Worm (Caenorhabditis elegans) whole organism, young adult: ENCODE data around the gene srab-12.
A peak's percentile ranks its signal among the peaks of the same experiment; 100 is the strongest.

Experiments
- B0019.2 ChIP-seq: fragments of 200-800 bp; sonication (Bioruptor generic); conservative IDR thresholded peaks from 2 replicates; pipeline ENCODE4 v1.3.6; 2022; ENCODE audit warnings: missing genetic modification reagents, missing genetic modification characterization, missing compliant biosample characterization
- B0035.1 ChIP-seq: sonication (generic microtip); optimal IDR thresholded peaks from 2 replicates; lab custom pipeline; 2016; ENCODE audit warnings: missing genetic modification characterization, mild to moderate bottlenecking, missing compliant biosample characterization, missing genotype, missing genetic modification reagents
- B0261.1 ChIP-seq: sonication (generic microtip); optimal IDR thresholded peaks from 2 replicates; lab custom pipeline; 2016; ENCODE audit warnings: mild to moderate bottlenecking, missing genetic modification characterization, moderate library complexity, missing compliant biosample characterization
- F23B12.7 ChIP-seq: sonication (generic microtip); optimal IDR thresholded peaks from 2 replicates; lab custom pipeline; 2017; ENCODE audit warnings: missing genetic modification characterization, mild to moderate bottlenecking, missing compliant biosample characterization, antibody characterized with exemption, moderate library complexity; ENCODE audit not compliant: insufficient read depth
- F33H1.4 ChIP-seq: fragments of 200-800 bp; sonication (Bioruptor generic); IDR thresholded peaks from 2 replicates; pipeline ENCODE4 v1.3.6; 2022; ENCODE audit warnings: missing genetic modification reagents, missing genetic modification characterization, missing compliant biosample characterization
- F37B4.10 ChIP-seq: fragments of 200-800 bp; sonication (Bioruptor generic); IDR thresholded peaks from 2 replicates; pipeline ENCODE4 v1.3.6; 2022; ENCODE audit warnings: missing genetic modification characterization, missing compliant biosample characterization
- F57A8.1 ChIP-seq: fragments of 200-800 bp; sonication (Bioruptor generic); optimal IDR thresholded peaks from 2 replicates; lab custom pipeline; 2018; ENCODE audit warnings: mild to moderate bottlenecking, missing genetic modification characterization, moderate library complexity, missing compliant biosample characterization
- K12H6.12 ChIP-seq: fragments of 200-800 bp; sonication (Bioruptor generic); optimal IDR thresholded peaks from 2 replicates; lab custom pipeline; 2018; ENCODE audit warnings: mild to moderate bottlenecking, missing genetic modification characterization, missing compliant biosample characterization
- T26A5.8 ChIP-seq: sonication (generic microtip); optimal IDR thresholded peaks from 2 replicates; lab custom pipeline; 2016; ENCODE audit warnings: missing genetic modification characterization, missing compliant biosample characterization
- Y53F4B.3 ChIP-seq: fragments of 200-800 bp; sonication (Bioruptor generic); IDR thresholded peaks from 2 replicates; pipeline ENCODE4 v1.3.6; 2022; ENCODE audit warnings: missing genetic modification reagents, missing genetic modification characterization, missing compliant biosample characterization
- ama-1 ChIP-seq, 3 experiments: fragments of 150-350 bp in 1 of 3; sonication (generic microtip) in 2 of 3; optimal IDR thresholded peaks; 2 replicates each; lab custom pipeline; 2014 to 2018; ENCODE audit warnings: missing biosample characterization in 2 of 3, missing genetic modification characterization in 2 of 3, missing genetic modification reagents in 2 of 3
- atf-7 ChIP-seq: sonication (generic microtip); optimal IDR thresholded peaks from 2 replicates; lab custom pipeline; 2017; ENCODE audit warnings: mild to moderate bottlenecking, missing genetic modification characterization, missing compliant biosample characterization
- attf-3 ChIP-seq: fragments of 200-800 bp; sonication (Bioruptor generic); conservative IDR thresholded peaks from 2 replicates; pipeline ENCODE4 v1.3.6; 2022; ENCODE audit warnings: missing genetic modification reagents, missing genetic modification characterization, missing compliant biosample characterization
- attf-5 ChIP-seq: fragments of 200-800 bp; sonication (Bioruptor generic); optimal IDR thresholded peaks from 2 replicates; lab custom pipeline; 2018; ENCODE audit warnings: mild to moderate bottlenecking, missing genetic modification characterization, missing compliant biosample characterization
- attf-6 ChIP-seq: fragments of 200-800 bp; sonication (Bioruptor generic); IDR thresholded peaks from 2 replicates; pipeline ENCODE4 v1.3.6; 2022; ENCODE audit warnings: missing genetic modification reagents, missing genetic modification characterization, missing compliant biosample characterization
- bed-1 ChIP-seq: fragments of 200-800 bp; sonication (Bioruptor generic); IDR thresholded peaks from 2 replicates; pipeline ENCODE4 v1.3.6; 2022; ENCODE audit warnings: missing genetic modification reagents, missing genetic modification characterization, missing compliant biosample characterization
- bed-2 ChIP-seq: fragments of 200-800 bp; sonication (Bioruptor generic); IDR thresholded peaks from 2 replicates; pipeline ENCODE4 v1.3.6; 2022; ENCODE audit warnings: missing genetic modification reagents, missing genetic modification characterization, missing compliant biosample characterization
- ccch-3 ChIP-seq: fragments of 200-800 bp; sonication (Bioruptor generic); optimal IDR thresholded peaks from 2 replicates; lab custom pipeline; 2018; ENCODE audit warnings: mild to moderate bottlenecking, missing genetic modification characterization, missing compliant biosample characterization
- ceh-91 ChIP-seq: fragments of 200-800 bp; sonication (Bioruptor generic); IDR thresholded peaks from 2 replicates; pipeline ENCODE4 v1.3.6; 2022; ENCODE audit warnings: missing genetic modification reagents, missing genetic modification characterization, missing compliant biosample characterization
- dox-1 ChIP-seq: fragments of 200-800 bp; sonication (Bioruptor generic); IDR thresholded peaks from 2 replicates; pipeline ENCODE4 v1.3.6; 2022; ENCODE audit warnings: missing genetic modification reagents, missing genetic modification characterization, missing compliant biosample characterization
- dpff-1 ChIP-seq: sonication (generic microtip); optimal IDR thresholded peaks from 2 replicates; lab custom pipeline; 2017; ENCODE audit warnings: mild to moderate bottlenecking, missing genetic modification characterization, missing compliant biosample characterization
- dpl-1 ChIP-seq: fragments of 150-350 bp; optimal IDR thresholded peaks from 2 replicates; lab custom pipeline; 2014; ENCODE audit warnings: missing biosample characterization, missing genetic modification reagents, missing genetic modification characterization
- egrh-3 ChIP-seq: fragments of 200-800 bp; sonication (Bioruptor generic); IDR thresholded peaks from 2 replicates; pipeline ENCODE4 v1.3.6; 2022; ENCODE audit warnings: missing genetic modification reagents, missing genetic modification characterization, missing compliant biosample characterization
- ekl-4 ChIP-seq: fragments of 200-800 bp; sonication (Bioruptor generic); IDR thresholded peaks from 2 replicates; pipeline ENCODE4 v1.3.6; 2022; ENCODE audit warnings: missing genetic modification reagents, missing genetic modification characterization, missing compliant biosample characterization
- ets-4 ChIP-seq: fragments of 200-800 bp; sonication (Bioruptor generic); optimal IDR thresholded peaks from 2 replicates; lab custom pipeline; 2018; ENCODE audit warnings: mild to moderate bottlenecking, missing genetic modification characterization, missing compliant biosample characterization
- fkh-3 ChIP-seq: sonication (generic microtip); optimal IDR thresholded peaks from 2 replicates; lab custom pipeline; 2016; ENCODE audit warnings: mild to moderate bottlenecking, missing genetic modification characterization, missing compliant biosample characterization
- him-1 ChIP-seq: sonication (generic microtip); optimal IDR thresholded peaks from 2 replicates; lab custom pipeline; 2016; ENCODE audit warnings: missing genotype, missing genetic modification reagents, missing genetic modification characterization, missing compliant biosample characterization
- hlh-26 ChIP-seq: fragments of 200-800 bp; sonication (Bioruptor generic); conservative IDR thresholded peaks from 2 replicates; pipeline ENCODE4 v1.3.6; 2022; ENCODE audit warnings: missing genetic modification reagents, missing genetic modification characterization, missing compliant biosample characterization
- lsl-1 ChIP-seq: fragments of 200-800 bp; sonication (Bioruptor generic); optimal IDR thresholded peaks from 2 replicates; lab custom pipeline; 2018; ENCODE audit warnings: mild to moderate bottlenecking, missing genetic modification characterization, moderate library complexity, missing compliant biosample characterization
- madf-3 ChIP-seq: fragments of 200-800 bp; sonication (Bioruptor generic); IDR thresholded peaks from 2 replicates; pipeline ENCODE4 v1.3.6; 2022; ENCODE audit warnings: missing genetic modification reagents, missing genetic modification characterization, missing compliant biosample characterization
- nfyb-1 ChIP-seq: fragments of 200-800 bp; sonication (Bioruptor generic); IDR thresholded peaks from 2 replicates; pipeline ENCODE4 v1.3.6; 2022; ENCODE audit warnings: missing genetic modification reagents, missing genetic modification characterization, missing compliant biosample characterization
- nhr-120 ChIP-seq: fragments of 200-800 bp; sonication (Bioruptor generic); IDR thresholded peaks from 2 replicates; pipeline ENCODE4 v1.3.6; 2022; ENCODE audit warnings: missing genetic modification characterization, missing compliant biosample characterization
- nhr-90 ChIP-seq: sonication (generic microtip); optimal IDR thresholded peaks from 2 replicates; lab custom pipeline; 2016; ENCODE audit warnings: missing genotype, mild to moderate bottlenecking, missing genetic modification characterization, missing compliant biosample characterization
- pbrm-1 ChIP-seq: fragments of 200-800 bp; sonication (Bioruptor generic); IDR thresholded peaks from 2 replicates; pipeline ENCODE4 v1.3.6; 2022; ENCODE audit warnings: missing genetic modification reagents, missing genetic modification characterization, missing compliant biosample characterization
- rec-8 ChIP-seq, 2 experiments: sonication (generic microtip); optimal IDR thresholded peaks; 2 replicates each; lab custom pipeline; 2016; ENCODE audit warnings: mild to moderate bottlenecking in 2 of 2, missing genetic modification characterization in 2 of 2, missing genetic modification reagents in 2 of 2, missing genotype in 2 of 2, missing biosample characterization in 1 of 2, missing compliant biosample characterization in 1 of 2, moderate library complexity in 1 of 2
- sdz-38 ChIP-seq: sonication (generic microtip); optimal IDR thresholded peaks from 2 replicates; lab custom pipeline; 2016; ENCODE audit warnings: missing genotype, missing genetic modification characterization, missing compliant biosample characterization
- sea-2 ChIP-seq: fragments of 200-800 bp; sonication (Bioruptor generic); IDR thresholded peaks from 2 replicates; pipeline ENCODE4 v1.3.6; 2022; ENCODE audit warnings: missing genetic modification characterization, missing compliant biosample characterization
- snpc-1.3 ChIP-seq: sonication (generic microtip); optimal IDR thresholded peaks from 2 replicates; lab custom pipeline; 2017; ENCODE audit warnings: missing genetic modification characterization, mild to moderate bottlenecking, missing compliant biosample characterization, antibody characterized with exemption, moderate library complexity, missing genotype, missing genetic modification reagents; ENCODE audit not compliant: insufficient read depth
- tbp1 ChIP-seq: fragments of 200-800 bp; sonication (Bioruptor generic); optimal IDR thresholded peaks from 2 replicates; lab custom pipeline; 2018; ENCODE audit warnings: mild to moderate bottlenecking, missing genetic modification characterization, missing compliant biosample characterization
- xnd-1 ChIP-seq: sonication (generic microtip); optimal IDR thresholded peaks from 2 replicates; lab custom pipeline; 2016; ENCODE audit warnings: missing genotype, missing genetic modification reagents, missing genetic modification characterization, missing compliant biosample characterization
- zfh-2 ChIP-seq: fragments of 200-800 bp; sonication (Bioruptor generic); conservative IDR thresholded peaks from 2 replicates; pipeline ENCODE4 v1.3.6; 2022; ENCODE audit warnings: missing genetic modification reagents, missing genetic modification characterization, missing compliant biosample characterization
- ztf-22 ChIP-seq: fragments of 200-800 bp; sonication (Bioruptor generic); optimal IDR thresholded peaks from 2 replicates; lab custom pipeline; 2018; ENCODE audit warnings: mild to moderate bottlenecking, missing genetic modification characterization, moderate library complexity, missing compliant biosample characterization
- ztf-26 ChIP-seq: sonication (generic microtip); optimal IDR thresholded peaks from 2 replicates; lab custom pipeline; 2017; ENCODE audit warnings: missing genetic modification characterization, missing compliant biosample characterization

The srab-12 gene

ce11 chrV:17821805-17822204 is 38.4 kb upstream of the srab-12 start, which contains the start of gene srh-300:
Gene srh-300 (plus strand): TSS chrV:17822105.
- TF ChIP-seq sea-2 (no peak), attf-6 (GFP tag; lab: Robert Waterston, UW) (no peak), attf-3 (GFP tag; lab: Robert Waterston, UW) (no peak), xnd-1 (no peak), nfyb-1 (no peak), T26A5.8 (tag; lab: Kevin White, UChicago) (no peak), F33H1.4 (GFP tag; lab: Robert Waterston, UW) (no peak), B0261.1 (no peak), atf-7 (tag; lab: Kevin White, UChicago) (no peak), F23B12.7 (no peak), ceh-91 (GFP tag; lab: Robert Waterston, UW) (no peak), dpff-1 (tag; lab: Kevin White, UChicago) (no peak), nhr-90 (tag; lab: Kevin White, UChicago) (no peak), ztf-22 (GFP tag; lab: Kevin White, UChicago) (no peak), ets-4 (GFP tag; lab: Kevin White, UChicago) (no peak), sdz-38 (no peak), F57A8.1 (no peak), fkh-3 (tag; lab: Kevin White, UChicago) (no peak)

- TF ChIP-seq zfh-2 (peak; percentile 80), B0019.2 (no peak), attf-6 (GFP tag; lab: Robert Waterston, UW) (no peak), egrh-3 (GFP tag; lab: Robert Waterston, UW) (peak; percentile 45; the same call in 1 of the 2 replicates), pbrm-1 (GFP tag; lab: Robert Waterston, UW) (0 out of 2 replicates have a peak, but pooled peaks have one; percentile 33), tbp1 (no peak), B0261.1 (no peak), ama-1 (optimal IDR thresholded peaks at IDR 0.05; lab: Kevin White, UChicago) (no peak), ama-1 (GFP tag; optimal IDR thresholded peaks at IDR 0.05; lab: Kevin White, UChicago) (no peak), madf-3 (GFP tag; lab: Robert Waterston, UW) (no peak), nfyb-1 (no peak), ccch-3 (GFP tag; lab: Kevin White, UChicago) (no peak), him-1 (tag; lab: Kevin White, UChicago) (no peak), snpc-1.3 (tag; lab: Kevin White, UChicago) (no peak), ztf-26 (tag; lab: Kevin White, UChicago) (no peak), attf-5 (no peak), bed-1 (GFP tag; lab: Robert Waterston, UW) (no peak)
These were observed 36.3 kb upstream of the srab-12 start for ce11 chrV:17819704-17820103.

- TF ChIP-seq attf-6 (GFP tag; lab: Robert Waterston, UW) (no peak), K12H6.12 (no peak), bed-2 (GFP tag; lab: Robert Waterston, UW) (no peak), dox-1 (no peak), nhr-120 (GFP tag; lab: Robert Waterston, UW) (no peak), B0261.1 (no peak), dpl-1 (GFP tag; lab: Kevin White, UChicago) (no peak), lsl-1 (no peak), Y53F4B.3 (GFP tag; lab: Robert Waterston, UW) (no peak), B0035.1 (no peak), hlh-26 (GFP tag; lab: Robert Waterston, UW) (no peak), rec-8 (tag; optimal IDR thresholded peaks at IDR 0.05; lab: Kevin White, UChicago) (no peak), F57A8.1 (no peak), F37B4.10 (GFP tag; lab: Robert Waterston, UW) (no peak), ekl-4 (GFP tag; lab: Robert Waterston, UW) (no peak), ceh-91 (GFP tag; lab: Robert Waterston, UW) (no peak)
These were observed 35.1 kb upstream of the srab-12 start, which contains the start of gene srh-298 for ce11 chrV:17818567-17818966. Gene srh-298 (plus strand): TSS chrV:17818867.
